Worm (Caenorhabditis elegans) whole organism, early embryonic: ENCODE results near the gene srw-24.

Experiments used
- B0310.2 ChIP-seq: sonication (generic microtip); optimal IDR thresholded peaks from 2 replicates; lab custom pipeline; 2016; ENCODE audit warnings: mild to moderate bottlenecking, missing genetic modification characterization, missing compliant biosample characterization
- F13C5.2 ChIP-seq: sonication (generic microtip); optimal IDR thresholded peaks from 2 replicates; lab custom pipeline; 2017; ENCODE audit warnings: mild to moderate bottlenecking, missing genetic modification characterization, inconsistent platforms, missing compliant biosample characterization
- aly-1 ChIP-seq: sonication (generic microtip); optimal IDR thresholded peaks from 2 replicates; lab custom pipeline; 2016; ENCODE audit warnings: missing genetic modification characterization, missing compliant biosample characterization
- ama-1 ChIP-seq: fragments of 150-350 bp; optimal IDR thresholded peaks from 2 replicates; lab custom pipeline; 2014
- ceh-13 ChIP-seq: fragments of 200-800 bp; sonication (Bioruptor generic); optimal IDR thresholded peaks from 2 replicates; lab custom pipeline; 2018; ENCODE audit warnings: mild to moderate bottlenecking, missing genetic modification characterization, missing compliant biosample characterization
- ceh-36 ChIP-seq: sonication (generic microtip); optimal IDR thresholded peaks from 2 replicates; lab custom pipeline; 2016; ENCODE audit warnings: missing genetic modification characterization, inconsistent platforms, missing compliant biosample characterization
- ets-7 ChIP-seq: sonication (generic microtip); optimal IDR thresholded peaks from 2 replicates; lab custom pipeline; 2016; ENCODE audit warnings: missing genotype, missing genetic modification characterization, missing compliant biosample characterization
- flt-1 ChIP-seq: fragments of 200-800 bp; sonication (Bioruptor generic); IDR thresholded peaks from 2 replicates; pipeline ENCODE4 v1.3.6; 2022; ENCODE audit warnings: missing genetic modification characterization, missing compliant biosample characterization
- hmbx-1 ChIP-seq: sonication (generic microtip); optimal IDR thresholded peaks from 2 replicates; lab custom pipeline; 2016; ENCODE audit warnings: mild to moderate bottlenecking, missing genetic modification characterization, missing compliant biosample characterization
- hmg-4 ChIP-seq: fragments of 200-800 bp; sonication (Bioruptor generic); optimal IDR thresholded peaks from 2 replicates; lab custom pipeline; 2018; ENCODE audit warnings: mild to moderate bottlenecking, missing genetic modification characterization, missing compliant biosample characterization
- hnd-1 ChIP-seq: sonication (generic microtip); optimal IDR thresholded peaks from 2 replicates; lab custom pipeline; 2016; ENCODE audit warnings: missing genetic modification characterization, missing compliant biosample characterization
- pes-1 ChIP-seq: fragments of 200-800 bp; sonication (Bioruptor generic); IDR thresholded peaks from 2 replicates; pipeline ENCODE4 v1.3.6; 2022; ENCODE audit warnings: missing genetic modification reagents, missing genetic modification characterization, missing compliant biosample characterization
- scrt-1 ChIP-seq: fragments of 200-800 bp; sonication (Bioruptor generic); IDR thresholded peaks from 2 replicates; pipeline ENCODE4 v1.3.6; 2022; ENCODE audit warnings: missing genetic modification characterization, missing compliant biosample characterization
- sea-1 ChIP-seq: fragments of 200-800 bp; sonication (Bioruptor generic); conservative IDR thresholded peaks from 2 replicates; pipeline ENCODE4 v1.3.6; 2022; ENCODE audit warnings: missing genetic modification characterization, missing compliant biosample characterization
- tbx-11 ChIP-seq: fragments of 200-800 bp; sonication (Bioruptor generic); IDR thresholded peaks from 2 replicates; pipeline ENCODE4 v1.3.6; 2022; ENCODE audit warnings: missing genetic modification characterization, missing compliant biosample characterization
- tbx-37 ChIP-seq: fragments of 200-800 bp; sonication (Bioruptor generic); conservative IDR thresholded peaks from 2 replicates; pipeline ENCODE4 v1.3.6; 2022; ENCODE audit warnings: missing genetic modification reagents, missing genetic modification characterization, missing compliant biosample characterization
- tra-4 ChIP-seq: sonication (generic microtip); optimal IDR thresholded peaks from 2 replicates; lab custom pipeline; 2017; ENCODE audit warnings: missing genetic modification characterization, missing compliant biosample characterization

The srw-24 gene

DNA sequence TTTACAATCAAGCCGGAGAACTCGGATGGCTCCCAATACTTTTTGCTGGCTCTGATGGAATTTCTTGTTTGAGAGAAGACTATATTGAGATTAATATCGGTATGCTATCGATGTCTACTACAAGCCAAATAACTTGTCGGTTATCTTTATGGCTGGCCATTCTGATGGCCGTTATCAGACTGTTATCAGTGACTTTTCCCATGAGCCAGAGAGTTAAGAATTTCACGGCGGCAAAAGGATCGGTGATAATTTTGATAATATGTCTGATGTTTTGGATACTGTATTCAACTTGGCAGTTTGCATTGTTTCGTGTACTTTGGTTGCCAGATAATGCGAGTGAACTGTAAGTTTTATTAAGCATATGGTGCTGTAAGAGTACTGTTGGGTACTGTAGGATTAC lies 2.4 kb downstream of the srw-24 start:
- no peak for TF ChIP-seq scrt-1 (GFP tag; lab: Robert Waterston, UW)
- no peak for TF ChIP-seq pes-1 (GFP tag; lab: Robert Waterston, UW)
- TF ChIP-seq ceh-36 (tag; lab: Kevin White, UChicago) = no peak
- no peak for TF ChIP-seq hmg-4
- TF ChIP-seq B0310.2 (tag; lab: Kevin White, UChicago) = no peak
- no peak for TF ChIP-seq ceh-13 (GFP tag; lab: Kevin White, UChicago)
- no peak for TF ChIP-seq flt-1 (GFP tag; lab: Robert Waterston, UW)
- TF ChIP-seq ama-1 (lab: Kevin White, UChicago) = no peak
- no peak for TF ChIP-seq tra-4
- TF ChIP-seq sea-1 (GFP tag; lab: Robert Waterston, UW) = no peak
- no peak for TF ChIP-seq tbx-37 (GFP tag; lab: Robert Waterston, UW)
- TF ChIP-seq hmbx-1 = no peak
- TF ChIP-seq F13C5.2 (tag; lab: Kevin White, UChicago) = no peak
- TF ChIP-seq ets-7 (tag; lab: Kevin White, UChicago) = no peak
- TF ChIP-seq hnd-1 (tag; lab: Kevin White, UChicago) = no peak
- TF ChIP-seq aly-1 (tag; lab: Kevin White, UChicago) = no peak

DNA sequence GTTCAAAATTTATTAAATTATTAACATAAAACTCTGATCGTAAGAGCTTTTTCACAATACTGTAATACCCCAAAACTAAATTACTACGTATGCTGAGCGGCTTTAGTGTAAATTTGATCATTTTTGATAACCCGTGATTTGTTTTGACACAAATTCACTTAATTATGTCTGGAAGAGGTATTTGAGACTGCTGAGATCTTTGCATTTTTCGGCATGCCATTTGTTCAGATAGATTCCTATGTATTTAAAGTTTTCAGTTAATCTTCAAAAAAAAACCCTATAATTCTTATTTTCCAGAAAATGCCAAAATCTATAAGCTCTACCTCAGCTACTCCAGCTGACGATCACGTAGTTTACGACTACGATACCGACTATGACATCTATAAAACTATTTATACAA lies 6.5 kb downstream of the srw-24 start, which contains the start of gene srw-15:
Gene srw-15 (plus strand): TSS at position 301 of the 400 bp plus-strand sequence.
- TF ChIP-seq ceh-13 (GFP tag; lab: Kevin White, UChicago) = no peak

DNA sequence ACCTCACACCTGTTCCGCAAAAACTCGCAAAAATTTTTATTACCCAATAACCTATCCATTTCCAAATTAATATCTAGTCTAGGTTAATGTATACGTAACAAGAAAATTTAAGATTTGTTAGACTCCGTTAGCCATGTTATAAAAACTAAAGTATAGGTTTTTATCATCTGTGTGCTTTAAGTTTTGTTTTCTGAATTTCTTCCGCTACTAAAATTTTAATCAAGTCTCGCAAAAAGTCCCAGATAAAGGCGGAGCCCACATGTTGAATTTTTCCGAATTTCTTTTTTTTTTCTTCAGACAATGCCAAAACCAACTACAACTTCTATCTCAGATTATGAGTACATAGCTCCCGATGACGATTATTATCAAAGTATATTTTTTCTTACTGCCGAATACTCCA lies 8.4 kb downstream of the srw-24 start, which contains the start of gene srw-13:
Gene srw-13 (plus strand): TSS at position 301 of the 400 bp plus-strand sequence.
- TF ChIP-seq pes-1 (GFP tag; lab: Robert Waterston, UW) (no peak), ceh-36 (tag; lab: Kevin White, UChicago) (no peak), ama-1 (lab: Kevin White, UChicago) (no peak), tbx-37 (GFP tag; lab: Robert Waterston, UW) (no peak), scrt-1 (GFP tag; lab: Robert Waterston, UW) (no peak), hnd-1 (tag; lab: Kevin White, UChicago) (no peak), tra-4 (no peak), B0310.2 (tag; lab: Kevin White, UChicago) (no peak), aly-1 (tag; lab: Kevin White, UChicago) (no peak), hmbx-1 (no peak), flt-1 (GFP tag; lab: Robert Waterston, UW) (no peak), hmg-4 (no peak), F13C5.2 (tag; lab: Kevin White, UChicago) (no peak), ceh-13 (GFP tag; lab: Kevin White, UChicago) (no peak), tbx-11 (GFP tag; lab: Robert Waterston, UW) (no peak), ets-7 (tag; lab: Kevin White, UChicago) (no peak), sea-1 (GFP tag; lab: Robert Waterston, UW) (no peak)

DNA sequence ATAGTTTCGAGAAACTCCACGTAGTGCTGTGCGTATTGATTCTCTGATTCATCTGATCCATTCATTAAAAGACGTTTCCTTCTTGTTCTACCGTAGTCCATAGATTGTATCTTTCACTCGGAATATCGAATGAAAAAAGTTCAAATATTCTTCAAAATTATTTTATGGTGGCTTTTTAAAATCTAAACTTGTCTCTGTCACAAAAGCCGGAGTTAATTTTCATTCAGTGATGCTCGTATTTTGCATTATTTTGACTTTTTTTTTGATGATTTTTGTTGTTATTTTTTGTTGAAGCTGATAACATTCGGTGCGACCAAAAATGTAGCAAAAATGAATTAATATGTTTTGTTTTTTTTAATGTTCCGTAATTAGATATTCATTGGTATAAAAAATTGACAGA lies 11.9 kb downstream of the srw-24 start, which contains the start of gene nhr-164:
Gene nhr-164 (minus strand): TSS at position 101 of the 400 bp plus-strand sequence.
- TF ChIP-seq B0310.2 (tag; lab: Kevin White, UChicago) = no peak
- no peak for TF ChIP-seq aly-1 (tag; lab: Kevin White, UChicago)
- TF ChIP-seq hnd-1 (tag; lab: Kevin White, UChicago) = no peak
- TF ChIP-seq scrt-1 (GFP tag; lab: Robert Waterston, UW) = no peak
- no peak for TF ChIP-seq tbx-11 (GFP tag; lab: Robert Waterston, UW)
- no peak for TF ChIP-seq flt-1 (GFP tag; lab: Robert Waterston, UW)
- TF ChIP-seq hmg-4 = no peak
- no peak for TF ChIP-seq tra-4
- TF ChIP-seq F13C5.2 (tag; lab: Kevin White, UChicago) = no peak
- no peak for TF ChIP-seq pes-1 (GFP tag; lab: Robert Waterston, UW)
- no peak for TF ChIP-seq sea-1 (GFP tag; lab: Robert Waterston, UW)
- no peak for TF ChIP-seq ceh-36 (tag; lab: Kevin White, UChicago)
- TF ChIP-seq tbx-37 (GFP tag; lab: Robert Waterston, UW) = no peak
- TF ChIP-seq hmbx-1 = no peak
- no peak for TF ChIP-seq ets-7 (tag; lab: Kevin White, UChicago)
- no peak for TF ChIP-seq ceh-13 (GFP tag; lab: Kevin White, UChicago)
- no peak for TF ChIP-seq ama-1 (lab: Kevin White, UChicago)

DNA sequence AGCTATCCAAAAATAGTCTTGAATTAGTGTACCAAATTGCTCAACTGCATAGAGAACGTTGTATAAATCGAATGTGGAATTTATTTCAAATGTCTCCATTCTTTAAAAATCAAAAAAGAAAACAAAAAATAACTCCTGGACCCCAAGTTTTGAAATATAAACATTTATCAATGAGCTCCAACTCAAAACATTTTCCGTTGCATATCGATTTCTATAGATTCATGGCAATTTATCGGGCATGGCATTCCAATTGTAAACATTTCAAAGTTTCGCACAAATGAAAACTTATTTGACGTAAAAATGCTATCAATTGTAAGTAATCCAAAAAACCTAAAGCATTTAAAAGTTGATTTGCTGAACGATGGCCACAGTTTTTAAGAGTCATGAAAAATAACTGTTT lies 14.8 kb downstream of the srw-24 start, which contains the start of gene srw-12:
Gene srw-12 (minus strand): TSS at position 101 of the 400 bp plus-strand sequence.
- TF ChIP-seq F13C5.2 (tag; lab: Kevin White, UChicago) (no peak), ets-7 (tag; lab: Kevin White, UChicago) (no peak), hmg-4 (no peak), hnd-1 (tag; lab: Kevin White, UChicago) (no peak), tbx-37 (GFP tag; lab: Robert Waterston, UW) (no peak), B0310.2 (tag; lab: Kevin White, UChicago) (no peak), ceh-36 (tag; lab: Kevin White, UChicago) (no peak)

DNA sequence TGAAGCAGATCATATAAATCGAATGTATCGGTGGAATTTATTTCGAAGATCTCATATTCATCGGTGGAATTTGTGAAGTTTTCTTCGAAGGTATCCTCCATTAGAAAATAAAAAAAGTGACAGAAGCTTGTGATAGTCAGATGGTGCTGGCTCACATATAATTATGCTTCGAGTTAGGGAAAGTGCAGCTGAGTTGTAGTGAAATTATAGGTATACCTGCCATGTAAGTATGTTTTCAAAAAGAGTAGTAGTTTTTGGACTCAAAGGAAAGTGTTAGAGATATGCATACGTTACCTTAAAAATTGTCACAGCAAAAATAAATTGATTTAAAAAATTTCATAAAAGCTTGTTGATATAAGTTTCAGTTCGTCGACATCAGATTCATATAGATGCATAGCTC lies 16.4 kb downstream of the srw-24 start, which contains the start of gene srw-11:
Gene srw-11 (minus strand): TSS at position 101 of the 400 bp plus-strand sequence.
- TF ChIP-seq aly-1 (tag; lab: Kevin White, UChicago) (no peak), tra-4 (no peak), hmbx-1 (no peak), tbx-37 (GFP tag; lab: Robert Waterston, UW) (no peak), pes-1 (GFP tag; lab: Robert Waterston, UW) (no peak), ceh-36 (tag; lab: Kevin White, UChicago) (no peak), hmg-4 (no peak), ets-7 (tag; lab: Kevin White, UChicago) (no peak), F13C5.2 (tag; lab: Kevin White, UChicago) (no peak), flt-1 (GFP tag; lab: Robert Waterston, UW) (no peak), ceh-13 (GFP tag; lab: Kevin White, UChicago) (no peak), B0310.2 (tag; lab: Kevin White, UChicago) (no peak), hnd-1 (tag; lab: Kevin White, UChicago) (no peak), scrt-1 (GFP tag; lab: Robert Waterston, UW) (no peak)

DNA sequence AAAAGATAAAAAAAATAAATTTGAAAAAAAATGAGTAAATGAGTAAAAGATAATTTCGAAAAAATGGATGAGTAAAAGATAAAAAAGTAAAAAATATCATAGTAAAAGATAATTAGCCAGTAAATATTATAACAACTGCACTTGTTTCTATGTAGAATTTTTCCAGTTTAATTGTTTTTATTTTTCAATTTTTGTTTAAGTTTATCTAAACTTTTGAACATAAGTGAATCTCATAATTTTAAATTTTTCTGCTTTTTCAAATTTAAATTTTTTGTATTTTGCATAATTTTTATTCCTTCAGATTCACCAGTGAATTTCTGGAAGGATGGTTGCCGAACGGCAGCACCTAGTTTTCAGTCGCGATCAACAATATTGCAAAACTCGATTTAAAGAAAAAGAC lies 17.5 kb downstream of the srw-24 start, which contains the start of gene chil-12:
Gene chil-12 (plus strand): TSS at position 301 of the 400 bp plus-strand sequence.
- TF ChIP-seq hmbx-1 = no peak
- TF ChIP-seq flt-1 (GFP tag; lab: Robert Waterston, UW) = no peak
- TF ChIP-seq scrt-1 (GFP tag; lab: Robert Waterston, UW) = no peak
- TF ChIP-seq hmg-4 = no peak
- TF ChIP-seq ama-1 (lab: Kevin White, UChicago) = no peak
- no peak for TF ChIP-seq sea-1 (GFP tag; lab: Robert Waterston, UW)
- TF ChIP-seq F13C5.2 (tag; lab: Kevin White, UChicago) = no peak
